Fruit fly (Drosophila melanogaster): ENCODE data around the gene alpha-Est5.

Gene alpha-Est5

dm6 chr3R:7536281-7536680 is at the start of gene alpha-Est5:
Gene alpha-Est5 (minus strand): TSS chr3R:7536390.
- no peak for TF ChIP-seq ttk (optimal IDR thresholded peaks at IDR 0.05)
- no peak for TF ChIP-seq h (optimal IDR thresholded peaks at IDR 0.05)
- TF ChIP-seq Sin3A (optimal IDR thresholded peaks at IDR 0.05), result no peak
- no peak for TF ChIP-seq Myc (optimal IDR thresholded peaks at IDR 0.05)
- no peak for TF ChIP-seq insv (optimal IDR thresholded peaks at IDR 0.05)
- no peak for TF ChIP-seq psq (optimal IDR thresholded peaks at IDR 0.05)

DNA sequence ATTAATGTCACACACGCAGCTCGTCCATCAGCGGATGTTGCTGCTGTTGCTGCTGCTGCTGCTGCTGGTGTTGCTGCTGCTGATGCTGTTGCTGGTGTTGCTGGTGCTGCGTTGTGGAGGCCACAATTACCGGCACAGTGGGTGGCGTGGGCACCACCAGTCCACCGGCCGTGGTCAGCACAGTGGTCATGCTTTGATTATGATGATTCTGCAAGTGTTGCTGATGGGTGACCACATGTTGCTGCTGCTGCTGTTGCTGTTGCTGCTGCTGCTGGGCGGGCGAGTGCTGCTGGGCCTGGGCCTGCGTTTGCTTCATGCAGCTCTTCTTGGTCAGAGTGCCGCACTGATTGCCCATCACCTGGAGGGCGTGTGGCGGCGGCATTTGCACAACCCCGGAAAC is 36.0 kb upstream of the alpha-Est5 start:
- TF ChIP-seq ttk (optimal IDR thresholded peaks at IDR 0.05), result no peak
- no peak for TF ChIP-seq psq (optimal IDR thresholded peaks at IDR 0.05)
- TF ChIP-seq insv (optimal IDR thresholded peaks at IDR 0.05), result no peak
- TF ChIP-seq Myc (optimal IDR thresholded peaks at IDR 0.05), result no peak
- TF ChIP-seq h (optimal IDR thresholded peaks at IDR 0.05), result no peak
- TF ChIP-seq Sin3A (optimal IDR thresholded peaks at IDR 0.05), result no peak

- TF ChIP-seq psq (optimal IDR thresholded peaks at IDR 0.05), result no peak
- TF ChIP-seq ttk (optimal IDR thresholded peaks at IDR 0.05), result no peak
- no peak for TF ChIP-seq Sin3A (optimal IDR thresholded peaks at IDR 0.05)
- no peak for TF ChIP-seq h (optimal IDR thresholded peaks at IDR 0.05)
- no peak for TF ChIP-seq Myc (optimal IDR thresholded peaks at IDR 0.05)
- no peak for TF ChIP-seq insv (optimal IDR thresholded peaks at IDR 0.05)
These were observed 15.5 kb upstream of the alpha-Est5 start, which contains the start of gene CG45545 for dm6 chr3R:7551708-7552107. Gene CG45545 (plus strand): TSS chr3R:7552008.

dm6 chr3R:7548808-7549744 is 12.9 kb upstream of the alpha-Est5 start, which contains the start of gene alpha-Est1:
Gene alpha-Est1 (minus strand): TSS chr3R:7549124.
- TF ChIP-seq Sin3A (optimal IDR thresholded peaks at IDR 0.05) (no peak), h (optimal IDR thresholded peaks at IDR 0.05) (no peak), ttk (optimal IDR thresholded peaks at IDR 0.05) (no peak), psq (optimal IDR thresholded peaks at IDR 0.05) (no peak), insv (optimal IDR thresholded peaks at IDR 0.05) (no peak), Myc (optimal IDR thresholded peaks at IDR 0.05) (no peak)

dm6 chr3R:7541145-7541860 is 5.1 kb upstream of the alpha-Est5 start, which contains the start of the genes alpha-Est3 and alpha-Est2:
Gene alpha-Est3 (minus strand): TSS chr3R:7541631.
Gene alpha-Est2 (plus strand): TSS chr3R:7541810.
- TF ChIP-seq Sin3A (optimal IDR thresholded peaks at IDR 0.05), result no peak
- TF ChIP-seq Myc (optimal IDR thresholded peaks at IDR 0.05), result no peak
- no peak for TF ChIP-seq psq (optimal IDR thresholded peaks at IDR 0.05)
- TF ChIP-seq h (optimal IDR thresholded peaks at IDR 0.05), result no peak
- TF ChIP-seq insv (optimal IDR thresholded peaks at IDR 0.05), result no peak
- TF ChIP-seq ttk (optimal IDR thresholded peaks at IDR 0.05), result no peak

DNA sequence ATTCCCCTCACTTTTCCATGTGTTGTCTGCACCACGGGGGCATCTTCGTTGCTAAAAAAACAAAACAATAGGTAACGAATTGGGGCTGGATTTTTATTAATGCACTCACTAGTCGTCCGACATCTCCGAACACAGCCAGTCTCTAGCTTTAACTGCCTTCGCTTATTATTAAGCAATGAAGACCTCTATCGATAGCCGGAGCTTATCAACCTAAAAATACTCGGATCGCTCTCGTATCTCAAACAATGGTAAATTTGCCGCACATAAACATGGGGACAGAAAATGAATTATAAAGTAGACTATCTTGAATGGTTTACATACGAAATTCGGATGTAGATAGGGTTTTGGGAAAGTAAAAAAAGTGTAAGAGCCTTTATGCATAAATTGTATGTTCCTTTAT is 2.2 kb upstream of the alpha-Est5 start, which contains the start of gene alpha-Est4:
Gene alpha-Est4, minus strand, starts transcription at position 181 of the 400 bp plus-strand sequence.
- TF ChIP-seq Myc (optimal IDR thresholded peaks at IDR 0.05), result no peak

DNA sequence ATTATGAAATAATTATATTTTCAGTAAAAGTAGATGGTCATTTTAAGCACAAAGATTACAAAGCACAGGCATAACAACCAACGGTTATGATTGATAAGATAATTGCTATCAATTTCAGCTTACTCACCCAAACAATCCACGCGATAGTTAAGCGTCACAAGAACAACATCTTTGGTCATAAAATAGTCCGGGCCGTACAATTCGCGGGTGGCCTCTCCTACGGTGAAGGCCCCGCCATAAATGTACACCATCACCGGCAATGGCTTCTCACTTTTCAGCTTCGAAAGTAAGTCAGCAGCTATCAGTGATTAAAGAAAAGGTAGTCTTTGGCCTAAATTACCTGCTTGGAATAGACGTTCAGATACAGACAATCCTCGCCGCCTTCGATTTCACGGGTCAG is 584 bp downstream of the alpha-Est5 start:
- TF ChIP-seq Sin3A (optimal IDR thresholded peaks at IDR 0.05) (no peak), Myc (optimal IDR thresholded peaks at IDR 0.05) (no peak), psq (optimal IDR thresholded peaks at IDR 0.05) (no peak), insv (optimal IDR thresholded peaks at IDR 0.05) (no peak), ttk (optimal IDR thresholded peaks at IDR 0.05) (no peak), h (optimal IDR thresholded peaks at IDR 0.05) (no peak)

DNA sequence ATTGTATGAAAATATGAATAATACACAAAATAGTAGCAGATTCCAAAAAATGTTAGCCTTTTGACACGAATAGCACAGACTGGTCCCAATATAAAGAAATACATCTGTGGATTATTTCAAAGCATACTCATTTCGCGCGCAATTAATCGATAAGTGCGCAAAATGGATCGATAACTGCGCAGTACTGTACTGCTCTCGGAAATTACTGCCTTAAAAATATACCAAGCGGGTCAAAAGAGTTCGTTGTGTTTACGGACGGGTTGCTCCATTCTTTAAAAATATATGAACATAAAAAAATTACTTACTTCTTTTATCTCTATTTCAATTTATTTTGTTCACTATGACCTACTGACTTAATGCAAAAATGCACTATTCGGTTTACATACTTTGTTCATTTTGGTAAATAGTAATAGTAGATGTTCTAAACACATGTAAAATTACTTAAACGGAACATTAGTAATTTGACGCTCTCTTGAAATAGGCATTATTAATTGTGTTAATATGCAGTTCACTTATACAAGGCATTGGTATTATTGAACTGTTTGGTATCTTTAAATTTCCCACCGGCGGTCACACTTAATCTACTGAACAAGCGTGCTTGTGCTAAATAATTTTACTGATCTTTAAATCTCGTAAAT is 5.9 kb downstream of the alpha-Est5 start, which contains the start of the genes Rtnl2 and alphaTub84D:
Gene Rtnl2, minus strand, starts transcription at position 58 of the 638 bp plus-strand sequence.
Gene alphaTub84D, plus strand, starts transcription at position 570 of the 638 bp plus-strand sequence.
- no peak for TF ChIP-seq Myc (optimal IDR thresholded peaks at IDR 0.05)
- TF ChIP-seq ttk (optimal IDR thresholded peaks at IDR 0.05), result no peak
- TF ChIP-seq h (optimal IDR thresholded peaks at IDR 0.05), result no peak

- TF ChIP-seq h (optimal IDR thresholded peaks at IDR 0.05), result no peak
- no peak for TF ChIP-seq Sin3A (optimal IDR thresholded peaks at IDR 0.05)
- TF ChIP-seq ttk (optimal IDR thresholded peaks at IDR 0.05), result no peak
- no peak for TF ChIP-seq insv (optimal IDR thresholded peaks at IDR 0.05)
- no peak for TF ChIP-seq Myc (optimal IDR thresholded peaks at IDR 0.05)
- TF ChIP-seq psq (optimal IDR thresholded peaks at IDR 0.05), result no peak
These were observed 7.5 kb downstream of the alpha-Est5 start, which contains the start of gene alpha-Est6 for dm6 chr3R:7528677-7529076. Gene alpha-Est6 (minus strand): TSS chr3R:7528777.

- TF ChIP-seq Sin3A (optimal IDR thresholded peaks at IDR 0.05), result no peak
- no peak for TF ChIP-seq h (optimal IDR thresholded peaks at IDR 0.05)
- TF ChIP-seq ttk (optimal IDR thresholded peaks at IDR 0.05), result no peak
- TF ChIP-seq Myc (optimal IDR thresholded peaks at IDR 0.05), result no peak
- TF ChIP-seq psq (optimal IDR thresholded peaks at IDR 0.05), result no peak
- no peak for TF ChIP-seq insv (optimal IDR thresholded peaks at IDR 0.05)
These were observed 12.0 kb downstream of the alpha-Est5 start for dm6 chr3R:7524160-7524559.

dm6 chr3R:7523594-7523993 is 12.6 kb downstream of the alpha-Est5 start, which contains the start of gene alpha-Est7:
Gene alpha-Est7 (minus strand): TSS chr3R:7523753.
- TF ChIP-seq Myc (optimal IDR thresholded peaks at IDR 0.05), result no peak
- TF ChIP-seq insv (optimal IDR thresholded peaks at IDR 0.05), result no peak
- no peak for TF ChIP-seq ttk (optimal IDR thresholded peaks at IDR 0.05)
- no peak for TF ChIP-seq h (optimal IDR thresholded peaks at IDR 0.05)
- TF ChIP-seq psq (optimal IDR thresholded peaks at IDR 0.05), result no peak
- no peak for TF ChIP-seq Sin3A (optimal IDR thresholded peaks at IDR 0.05)
